Fruit fly (Drosophila melanogaster): Measurements from ENCODE around the gene iPLA2-VIA.
A peak's percentile ranks its signal among the peaks of the same experiment; 100 is the strongest.

The iPLA2-VIA gene

DNA sequence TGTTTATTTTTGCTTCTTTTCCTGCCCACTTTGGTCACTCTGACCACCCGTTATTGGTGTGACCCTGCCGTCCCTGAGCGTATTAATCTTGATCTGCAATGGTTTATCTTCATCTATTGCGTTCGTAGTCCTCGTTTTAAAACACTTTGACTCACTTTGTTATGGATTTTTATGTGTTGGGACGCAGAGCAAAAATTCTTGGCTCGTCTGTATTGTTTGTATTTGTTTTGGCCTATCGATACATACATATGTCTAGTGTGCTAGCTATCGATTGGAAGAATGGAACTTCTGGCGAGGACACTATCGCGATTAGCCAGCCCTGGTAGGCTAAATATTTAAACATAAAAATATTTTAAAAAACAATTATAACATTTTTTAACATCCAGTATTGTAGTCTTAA is 4.5 kb downstream of the iPLA2-VIA start, which contains the start of gene CG10809 (continued):
- TF ChIP-seq cg (GFP tag; optimal IDR thresholded peaks at IDR 0.05) (peak; percentile 37), CG10543 (GFP tag; optimal IDR thresholded peaks at IDR 0.05) (no peak), Nf-YA (GFP tag; IDR thresholded peaks at IDR 0.05) (no peak), CG9727 (GFP tag; optimal IDR thresholded peaks at IDR 0.05) (peak; percentile 48), slou (GFP tag; optimal IDR thresholded peaks at IDR 0.05) (peak; percentile 8), CG15601 (tag; optimal IDR thresholded peaks at IDR 0.05) (peak; percentile 42), Antp (GFP tag; optimal IDR thresholded peaks at IDR 0.05) (peak; percentile 12), CG10321 (GFP tag; IDR thresholded peaks at IDR 0.05) (no peak), Ets65A (GFP tag) (peak; percentile 91), dm (GFP tag; optimal IDR thresholded peaks at IDR 0.05) (peak; percentile 12), CG18262 (tag; optimal IDR thresholded peaks at IDR 0.05) (peak; percentile 52), aop (GFP tag; IDR thresholded peaks at IDR 0.05) (no peak), ci (GFP tag; IDR thresholded peaks at IDR 0.05) (no peak), CG7786 (GFP tag; optimal IDR thresholded peaks at IDR 0.05) (peak; percentile 5), CG30431 (GFP tag; optimal IDR thresholded peaks at IDR 0.05) (no peak), gfzf (GFP tag; optimal IDR thresholded peaks at IDR 0.05) (peak; percentile 72), ac (GFP tag; optimal IDR thresholded peaks at IDR 0.05) (no peak), B-H2 (GFP tag; optimal IDR thresholded peaks at IDR 0.05) (peak; percentile 28), CG3407 (GFP tag; optimal IDR thresholded peaks at IDR 0.05) (no peak), chinmo (GFP tag; IDR thresholded peaks at IDR 0.05; ENCODE audit: partially characterized antibody) (peak; percentile 83; the same call in 2 of the 4 replicates), MESR4 (GFP tag; optimal IDR thresholded peaks at IDR 0.05) (peak; percentile 81), CG42726 (GFP tag; IDR thresholded peaks at IDR 0.05; ENCODE audit: partially characterized antibody) (peak; percentile 78), hbn (GFP tag; IDR thresholded peaks at IDR 0.05; ENCODE audit: partially characterized antibody) (peak; percentile 79), onecut (GFP tag; IDR thresholded peaks at IDR 0.05) (no peak), CG17186 (GFP tag; optimal IDR thresholded peaks at IDR 0.05) (peak; percentile 60), Tbp (GFP tag; optimal IDR thresholded peaks at IDR 0.05) (no peak), cas (GFP tag; IDR thresholded peaks at IDR 0.05) (no peak), odd (GFP tag; optimal IDR thresholded peaks at IDR 0.05) (no peak), usp (GFP tag; optimal IDR thresholded peaks at IDR 0.05) (no peak), CG6175 (GFP tag; IDR thresholded peaks at IDR 0.05) (no peak), sisA (GFP tag; IDR thresholded peaks at IDR 0.05) (no peak; the same call in 1 of the 2 replicates), pho (GFP tag; optimal IDR thresholded peaks at IDR 0.05) (peak; percentile 20), sr (GFP tag; IDR thresholded peaks at IDR 0.05) (no peak), slp2 (GFP tag; optimal IDR thresholded peaks at IDR 0.05) (peak; percentile 7), CG3847 (GFP tag; IDR thresholded peaks at IDR 0.05) (peak; percentile 22; the same call in 1 of the 2 replicates), CG34376 (GFP tag; optimal IDR thresholded peaks at IDR 0.05) (peak; percentile 18), CG12659 (GFP tag; optimal IDR thresholded peaks at IDR 0.05) (peak; percentile 85), amos (GFP tag; IDR thresholded peaks at IDR 0.05; ENCODE audit: partially characterized antibody) (peak; percentile 96), Sin3A (optimal IDR thresholded peaks at IDR 0.05) (peak; percentile 94), CG9932 (GFP tag; IDR thresholded peaks at IDR 0.05) (peak; percentile 72), CG4820 (GFP tag; optimal IDR thresholded peaks at IDR 0.05) (peak; percentile 19), CG10979 (tag; optimal IDR thresholded peaks at IDR 0.05) (peak; percentile 24), fu2 (GFP tag; optimal IDR thresholded peaks at IDR 0.05) (peak; percentile 7), CG2712 (tag; optimal IDR thresholded peaks at IDR 0.05) (peak; percentile 57), CG10431 (GFP tag; optimal IDR thresholded peaks at IDR 0.05) (no peak), zfh2 (GFP tag; optimal IDR thresholded peaks at IDR 0.05) (peak; percentile 44), ap (GFP tag; IDR thresholded peaks at IDR 0.05) (no peak), CG3281 (GFP tag; optimal IDR thresholded peaks at IDR 0.05) (peak; percentile 24), CG13894 (tag; optimal IDR thresholded peaks at IDR 0.05) (peak; percentile 32), CG17359 (tag; optimal IDR thresholded peaks at IDR 0.05) (peak; percentile 6), CG13424 (tag; optimal IDR thresholded peaks at IDR 0.05) (peak; percentile 16), phol (tag; optimal IDR thresholded peaks at IDR 0.05) (peak; percentile 73)

Data from whole organism, embryonic.